Worm (Caenorhabditis elegans) whole organism, L2 larva: ENCODE results near the gene R13D11.3.

Experiments
- mdl-1 ChIP-seq, 2 experiments: fragments of 150-350 bp in 1 of 2; sonication (generic microtip) in 1 of 2; optimal IDR thresholded peaks; 2 replicates each; lab custom pipeline; 2017; ENCODE audit warnings: missing biosample characterization in 2 of 2, missing genetic modification characterization in 2 of 2
- ztf-11 ChIP-seq: sonication (generic microtip); optimal IDR thresholded peaks from 2 replicates; lab custom pipeline; 2017; ENCODE audit warnings: missing biosample characterization, missing genetic modification characterization

- TF ChIP-seq mdl-1 (tag; optimal IDR thresholded peaks at IDR 0.05; lab: Kevin White, UChicago): no peak
- no peak for TF ChIP-seq ztf-11 (tag; lab: Kevin White, UChicago)
Measured at ce11 chrV:856549-856948, 41.7 kb downstream of the R13D11.3 start, which contains the start of gene K09C6.2.
